Worm (Caenorhabditis elegans) whole organism, early embryonic: Measurements from ENCODE around the gene B0464.6.
A peak's percentile ranks its signal among the peaks of the same experiment; 100 is the strongest.

Experiments used
- B0310.2 ChIP-seq: sonication (generic microtip); optimal IDR thresholded peaks from 2 replicates; lab custom pipeline; 2016; ENCODE audit warnings: mild to moderate bottlenecking, missing genetic modification characterization, missing compliant biosample characterization
- F13C5.2 ChIP-seq: sonication (generic microtip); optimal IDR thresholded peaks from 2 replicates; lab custom pipeline; 2017; ENCODE audit warnings: mild to moderate bottlenecking, missing genetic modification characterization, inconsistent platforms, missing compliant biosample characterization
- aly-1 ChIP-seq: sonication (generic microtip); optimal IDR thresholded peaks from 2 replicates; lab custom pipeline; 2016; ENCODE audit warnings: missing genetic modification characterization, missing compliant biosample characterization
- ama-1 ChIP-seq: fragments of 150-350 bp; optimal IDR thresholded peaks from 2 replicates; lab custom pipeline; 2014
- ceh-13 ChIP-seq: fragments of 200-800 bp; sonication (Bioruptor generic); optimal IDR thresholded peaks from 2 replicates; lab custom pipeline; 2018; ENCODE audit warnings: mild to moderate bottlenecking, missing genetic modification characterization, missing compliant biosample characterization
- ceh-36 ChIP-seq: sonication (generic microtip); optimal IDR thresholded peaks from 2 replicates; lab custom pipeline; 2016; ENCODE audit warnings: missing genetic modification characterization, inconsistent platforms, missing compliant biosample characterization
- ets-7 ChIP-seq: sonication (generic microtip); optimal IDR thresholded peaks from 2 replicates; lab custom pipeline; 2016; ENCODE audit warnings: missing genotype, missing genetic modification characterization, missing compliant biosample characterization
- flt-1 ChIP-seq: fragments of 200-800 bp; sonication (Bioruptor generic); IDR thresholded peaks from 2 replicates; pipeline ENCODE4 v1.3.6; 2022; ENCODE audit warnings: missing genetic modification characterization, missing compliant biosample characterization
- hmbx-1 ChIP-seq: sonication (generic microtip); optimal IDR thresholded peaks from 2 replicates; lab custom pipeline; 2016; ENCODE audit warnings: mild to moderate bottlenecking, missing genetic modification characterization, missing compliant biosample characterization
- hmg-4 ChIP-seq: fragments of 200-800 bp; sonication (Bioruptor generic); optimal IDR thresholded peaks from 2 replicates; lab custom pipeline; 2018; ENCODE audit warnings: mild to moderate bottlenecking, missing genetic modification characterization, missing compliant biosample characterization
- hnd-1 ChIP-seq: sonication (generic microtip); optimal IDR thresholded peaks from 2 replicates; lab custom pipeline; 2016; ENCODE audit warnings: missing genetic modification characterization, missing compliant biosample characterization
- pes-1 ChIP-seq: fragments of 200-800 bp; sonication (Bioruptor generic); IDR thresholded peaks from 2 replicates; pipeline ENCODE4 v1.3.6; 2022; ENCODE audit warnings: missing genetic modification reagents, missing genetic modification characterization, missing compliant biosample characterization
- scrt-1 ChIP-seq: fragments of 200-800 bp; sonication (Bioruptor generic); IDR thresholded peaks from 2 replicates; pipeline ENCODE4 v1.3.6; 2022; ENCODE audit warnings: missing genetic modification characterization, missing compliant biosample characterization
- sea-1 ChIP-seq: fragments of 200-800 bp; sonication (Bioruptor generic); conservative IDR thresholded peaks from 2 replicates; pipeline ENCODE4 v1.3.6; 2022; ENCODE audit warnings: missing genetic modification characterization, missing compliant biosample characterization
- tbx-11 ChIP-seq: fragments of 200-800 bp; sonication (Bioruptor generic); IDR thresholded peaks from 2 replicates; pipeline ENCODE4 v1.3.6; 2022; ENCODE audit warnings: missing genetic modification characterization, missing compliant biosample characterization
- tbx-37 ChIP-seq: fragments of 200-800 bp; sonication (Bioruptor generic); conservative IDR thresholded peaks from 2 replicates; pipeline ENCODE4 v1.3.6; 2022; ENCODE audit warnings: missing genetic modification reagents, missing genetic modification characterization, missing compliant biosample characterization
- tra-4 ChIP-seq: sonication (generic microtip); optimal IDR thresholded peaks from 2 replicates; lab custom pipeline; 2017; ENCODE audit warnings: missing genetic modification characterization, missing compliant biosample characterization

Gene B0464.6

DNA sequence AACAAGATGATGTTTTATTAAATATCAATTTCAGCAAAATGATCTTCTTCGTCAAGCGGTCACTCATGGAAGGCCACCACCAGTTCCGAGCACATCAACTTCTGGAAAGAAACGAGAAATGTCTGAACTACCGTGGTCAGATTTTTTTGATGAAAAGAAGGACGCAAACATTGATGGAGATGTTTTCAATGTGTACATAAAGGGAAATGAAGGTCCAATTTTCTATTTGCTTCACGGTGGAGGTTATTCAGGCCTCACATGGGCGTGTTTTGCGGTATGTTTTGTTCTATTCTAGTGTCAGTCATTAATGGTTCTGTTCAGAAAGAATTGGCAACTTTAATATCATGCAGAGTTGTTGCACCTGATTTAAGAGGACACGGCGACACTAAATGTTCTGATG, at the start of gene B0464.6:
B0464.6 (minus strand) TSS at position 101 of the 400 bp plus-strand sequence.
- TF ChIP-seq hnd-1 (tag; lab: Kevin White, UChicago) (no peak), ceh-36 (tag; lab: Kevin White, UChicago) (no peak), tbx-37 (GFP tag; lab: Robert Waterston, UW) (no peak), ceh-13 (GFP tag; lab: Kevin White, UChicago) (no peak), scrt-1 (GFP tag; lab: Robert Waterston, UW) (no peak), ets-7 (tag; lab: Kevin White, UChicago) (no peak)

DNA sequence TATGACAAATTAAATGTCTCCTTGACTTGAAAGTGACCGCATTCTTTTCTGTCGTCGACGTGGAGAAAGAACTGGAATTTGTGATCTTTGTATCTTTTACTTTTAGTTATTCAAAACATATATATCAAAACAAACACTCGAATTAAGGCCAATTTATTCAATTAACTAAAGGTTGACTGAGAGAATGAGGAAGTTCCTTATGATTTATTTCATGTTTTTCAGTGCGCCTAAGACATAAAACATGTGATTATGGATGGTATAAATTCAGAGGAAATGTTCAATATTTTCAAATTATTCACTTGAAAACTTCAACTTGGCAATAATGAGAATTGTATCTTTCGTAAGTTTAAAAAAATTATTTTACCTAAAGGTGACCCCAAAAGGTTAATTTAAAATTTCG, 47.8 kb upstream of the B0464.6 start, which contains the start of gene F55H2.8:
F55H2.8 (plus strand) TSS at position 301 of the 400 bp plus-strand sequence.
- TF ChIP-seq F13C5.2 (tag; lab: Kevin White, UChicago) (no peak), flt-1 (no peak), pes-1 (no peak), hmg-4 (GFP tag; lab: Kevin White, UChicago) (no peak), ceh-36 (tag; lab: Kevin White, UChicago) (no peak), hmbx-1 (tag; lab: Kevin White, UChicago) (no peak), ceh-13 (GFP tag; lab: Kevin White, UChicago) (no peak), B0310.2 (tag; lab: Kevin White, UChicago) (no peak), tbx-37 (GFP tag; lab: Robert Waterston, UW) (no peak)

- TF ChIP-seq scrt-1 (GFP tag; lab: Robert Waterston, UW) (no peak), ceh-36 (tag; lab: Kevin White, UChicago) (no peak), hnd-1 (tag; lab: Kevin White, UChicago) (no peak)
Measured at ce11 chrIII:9513006-9513405, 47.2 kb upstream of the B0464.6 start.

- TF ChIP-seq ama-1 (no peak), hnd-1 (tag; lab: Kevin White, UChicago) (no peak), B0310.2 (tag; lab: Kevin White, UChicago) (no peak), tra-4 (tag; lab: Kevin White, UChicago) (no peak), pes-1 (no peak), aly-1 (tag; lab: Kevin White, UChicago) (no peak), F13C5.2 (tag; lab: Kevin White, UChicago) (no peak)
Measured at ce11 chrIII:9511660-9512059, 45.9 kb upstream of the B0464.6 start.

DNA sequence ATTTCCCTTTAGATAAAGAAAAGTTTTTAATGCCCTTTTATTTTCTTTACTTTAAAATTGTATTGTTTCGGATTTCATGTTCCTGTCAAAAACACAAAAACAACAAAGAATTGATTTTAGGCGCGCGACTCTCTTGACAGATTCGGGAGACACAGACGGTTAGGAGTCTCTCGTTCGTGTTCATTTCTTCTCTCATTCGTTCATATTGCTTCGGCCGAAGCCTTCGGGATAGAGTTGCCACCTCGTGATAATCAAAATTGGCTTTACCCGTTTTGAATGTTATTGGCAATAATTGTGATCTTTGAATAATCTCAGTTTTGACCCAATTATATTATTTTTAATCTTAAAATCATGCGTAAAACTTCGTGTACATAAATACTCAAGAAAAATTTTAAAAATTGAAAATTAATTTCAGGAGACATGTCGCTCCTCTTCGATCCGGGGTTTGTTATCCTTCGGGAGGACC, 45.3 kb upstream of the B0464.6 start, which contains the start of gene F55H2.5:
F55H2.5 (plus strand) TSS at position 416 of the 466 bp plus-strand sequence.
- TF ChIP-seq ets-7 (tag; lab: Kevin White, UChicago) (no peak), tbx-37 (GFP tag; lab: Robert Waterston, UW) (no peak), hnd-1 (tag; lab: Kevin White, UChicago) (no peak), F13C5.2 (tag; lab: Kevin White, UChicago) (no peak), tbx-11 (GFP tag; lab: Robert Waterston, UW) (no peak), B0310.2 (tag; lab: Kevin White, UChicago) (no peak), aly-1 (tag; lab: Kevin White, UChicago) (no peak), flt-1 (no peak), pes-1 (no peak)

DNA sequence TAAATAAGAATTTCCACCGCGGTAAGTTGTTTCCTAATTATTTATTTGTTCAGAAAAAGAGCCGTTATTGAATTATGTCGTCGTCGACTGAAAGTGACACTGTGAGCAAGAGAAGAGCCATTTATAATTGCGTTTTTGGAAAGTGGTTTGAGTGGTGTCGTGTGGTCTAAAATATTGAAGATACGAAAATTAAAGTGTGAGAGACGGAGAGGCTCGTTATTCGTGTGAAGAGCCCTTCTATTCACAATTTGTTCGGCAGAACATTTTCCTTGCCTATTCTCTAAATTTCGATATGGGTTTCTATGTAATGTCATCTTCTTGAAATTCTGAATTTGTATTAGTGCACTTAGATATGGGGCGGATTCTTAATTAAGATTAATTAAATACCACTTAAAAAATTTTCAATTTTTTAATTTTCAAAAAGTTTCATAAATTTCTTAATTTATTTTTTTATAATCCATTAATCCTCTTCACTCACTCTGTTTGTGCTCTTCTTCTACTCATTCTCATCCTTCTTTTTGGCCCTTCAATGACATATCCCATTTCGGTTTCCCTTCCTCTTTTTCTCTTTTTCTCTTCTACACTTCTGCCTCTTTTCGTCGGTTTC, 44.1 kb upstream of the B0464.6 start:
- TF ChIP-seq pes-1, result no peak
- no peak for TF ChIP-seq B0310.2 (tag; lab: Kevin White, UChicago)
- no peak for TF ChIP-seq ceh-13 (GFP tag; lab: Kevin White, UChicago)
- TF ChIP-seq tbx-11 (GFP tag; lab: Robert Waterston, UW), result no peak
- no peak for TF ChIP-seq F13C5.2 (tag; lab: Kevin White, UChicago)
- no peak for TF ChIP-seq ama-1
- TF ChIP-seq sea-1, result no peak
- no peak for TF ChIP-seq ceh-36 (tag; lab: Kevin White, UChicago)
- TF ChIP-seq hmbx-1 (tag; lab: Kevin White, UChicago), result no peak
- TF ChIP-seq tra-4 (tag; lab: Kevin White, UChicago), result no peak
- no peak for TF ChIP-seq hmg-4 (GFP tag; lab: Kevin White, UChicago)
- no peak for TF ChIP-seq scrt-1 (GFP tag; lab: Robert Waterston, UW)
- TF ChIP-seq aly-1 (tag; lab: Kevin White, UChicago), result no peak
- no peak for TF ChIP-seq flt-1

ce11 chrIII:9507799-9508198, 42.0 kb upstream of the B0464.6 start, which contains the start of gene vha-14:
Gene vha-14, plus strand, starts transcription at chrIII:9508100.
- TF ChIP-seq ets-7 (tag; lab: Kevin White, UChicago), result no peak
- TF ChIP-seq F13C5.2 (tag; lab: Kevin White, UChicago), result peak; percentile 1
- peak; percentile 6 for TF ChIP-seq hmg-4 (GFP tag; lab: Kevin White, UChicago)
- TF ChIP-seq B0310.2 (tag; lab: Kevin White, UChicago), result no peak
- no peak for TF ChIP-seq scrt-1 (GFP tag; lab: Robert Waterston, UW)
- TF ChIP-seq ama-1, result no peak
- TF ChIP-seq flt-1, result no peak

DNA sequence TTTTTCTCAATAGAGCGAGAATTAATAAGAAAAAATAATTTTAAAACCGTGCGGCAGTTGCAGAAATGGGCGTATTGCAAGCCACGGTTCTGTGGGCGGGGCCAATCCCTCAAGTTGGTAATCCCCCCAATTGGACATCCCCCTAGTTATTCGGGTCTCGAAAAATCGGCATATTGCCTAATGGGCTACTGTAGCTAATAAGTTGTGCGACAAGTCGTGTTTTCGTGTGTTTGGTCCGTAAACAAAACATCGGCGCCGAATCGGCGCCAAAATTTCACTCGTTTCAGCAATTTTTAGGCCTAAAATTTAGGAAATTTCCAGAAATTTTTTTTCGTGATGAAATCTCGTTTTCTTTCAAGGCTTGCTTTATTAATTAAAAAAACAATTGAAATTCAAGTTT, 38.6 kb upstream of the B0464.6 start:
- no peak for TF ChIP-seq tra-4 (tag; lab: Kevin White, UChicago)
- no peak for TF ChIP-seq aly-1 (tag; lab: Kevin White, UChicago)
- TF ChIP-seq ceh-13 (GFP tag; lab: Kevin White, UChicago), result no peak
- TF ChIP-seq tbx-11 (GFP tag; lab: Robert Waterston, UW), result no peak
- no peak for TF ChIP-seq hmg-4 (GFP tag; lab: Kevin White, UChicago)
- no peak for TF ChIP-seq hmbx-1 (tag; lab: Kevin White, UChicago)
